Worm (Caenorhabditis elegans) whole organism, mixed stage, embryonic: ENCODE measurements around the gene vep-2.

Experiments
- nhr-28 ChIP-seq: fragments of 150-350 bp; optimal IDR thresholded peaks from 2 replicates; lab custom pipeline; 2014; ENCODE audit warnings: missing biosample characterization, missing genetic modification characterization
- sem-2 ChIP-seq: fragments of 200-800 bp; sonication (Bioruptor generic); optimal IDR thresholded peaks from 2 replicates; lab custom pipeline; 2018; ENCODE audit warnings: mild to moderate bottlenecking, missing genetic modification characterization, missing compliant biosample characterization
- tbx-8 ChIP-seq: fragments of 200-800 bp; sonication (Bioruptor generic); optimal IDR thresholded peaks from 2 replicates; lab custom pipeline; 2018; ENCODE audit warnings: mild to moderate bottlenecking, missing genetic modification characterization, moderate library complexity, missing compliant biosample characterization
- unc-62 ChIP-seq: fragments of 150-350 bp; optimal IDR thresholded peaks from 2 replicates; lab custom pipeline; 2014; ENCODE audit warnings: missing biosample characterization, missing genetic modification reagents, missing genetic modification characterization

DNA sequence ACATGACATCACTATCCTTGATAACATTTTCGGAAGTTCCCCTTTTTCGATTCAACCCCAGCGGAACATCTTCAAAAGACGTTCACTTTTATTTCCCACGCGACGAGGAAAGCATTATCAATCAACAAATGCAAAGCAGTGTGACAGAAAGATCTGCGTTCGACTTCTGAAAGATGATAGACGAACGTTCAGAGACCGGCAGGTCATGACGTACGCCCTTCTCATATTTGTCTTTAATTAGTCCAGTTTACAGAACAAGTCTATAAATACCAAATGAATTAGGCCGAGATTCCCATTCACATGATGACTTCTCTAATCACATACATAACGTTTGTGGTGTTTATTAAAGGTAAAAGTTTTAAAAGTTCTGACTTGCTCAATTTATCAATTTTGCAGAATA is 26.5 kb downstream of the vep-2 start, which contains the start of gene R11G1.11:
- TF ChIP-seq unc-62 (no peak), nhr-28 (no peak), sem-2 (GFP tag; lab: Kevin White, UChicago) (no peak), tbx-8 (GFP tag; lab: Kevin White, UChicago) (no peak)
